Worm (Caenorhabditis elegans): ENCODE measurements around the gene Y39B6A.29.

ce11 chrV:19037222-19037621 is 12.6 kb upstream of the Y39B6A.29 start, which contains the start of gene asp-17:
- no peak for TF ChIP-seq ama-1 (optimal IDR thresholded peaks at IDR 0.05)
- no peak for TF ChIP-seq fkh-2 (tag; optimal IDR thresholded peaks at IDR 0.05)
- TF ChIP-seq R02D3.7 (tag; optimal IDR thresholded peaks at IDR 0.05): no peak
- no peak for TF ChIP-seq daf-12 (tag; optimal IDR thresholded peaks at IDR 0.05)
- TF ChIP-seq lin-39 (tag; optimal IDR thresholded peaks at IDR 0.05): no peak
- no peak for TF ChIP-seq ztf-4 (tag; optimal IDR thresholded peaks at IDR 0.05)
- no peak for TF ChIP-seq nhr-237 (tag; optimal IDR thresholded peaks at IDR 0.05)
- no peak for TF ChIP-seq egl-5 (tag; optimal IDR thresholded peaks at IDR 0.05)
- no peak for TF ChIP-seq zag-1 (tag; optimal IDR thresholded peaks at IDR 0.05)
- no peak for TF ChIP-seq eor-1 (tag; optimal IDR thresholded peaks at IDR 0.05)
- TF ChIP-seq nhr-77 (tag; optimal IDR thresholded peaks at IDR 0.05): no peak
- TF ChIP-seq nhr-76 (tag; optimal IDR thresholded peaks at IDR 0.05): no peak
